Worm (Caenorhabditis elegans) whole organism, mixed stage, embryonic: Measurements from ENCODE around the gene swt-2.

Experiments used
- drap-1 ChIP-seq: fragments of 200-800 bp; sonication (Bioruptor generic); optimal IDR thresholded peaks from 3 replicates; lab custom pipeline; 2018; ENCODE audit warnings: mild to moderate bottlenecking, missing genetic modification characterization, missing compliant biosample characterization
- elt-1 ChIP-seq: sonication (generic microtip); optimal IDR thresholded peaks from 2 replicates; lab custom pipeline; 2017; ENCODE audit warnings: missing genetic modification characterization, mild to moderate bottlenecking, missing compliant biosample characterization, antibody characterized with exemption, moderate library complexity, borderline replicate concordance; ENCODE audit not compliant: insufficient read depth
- elt-3 ChIP-seq: fragments of 150-350 bp; optimal IDR thresholded peaks from 2 replicates; lab custom pipeline; 2014; ENCODE audit warnings: missing biosample characterization, missing genetic modification characterization
- mab-5 ChIP-seq: fragments of 150-350 bp; optimal IDR thresholded peaks from 2 replicates; lab custom pipeline; 2014; ENCODE audit warnings: missing biosample characterization, missing genetic modification characterization
- pha-4 ChIP-seq: fragments of 150-350 bp; optimal IDR thresholded peaks from 2 replicates; lab custom pipeline; 2018; ENCODE audit warnings: missing biosample characterization, missing genetic modification reagents, missing genetic modification characterization
- tbx-8 ChIP-seq: fragments of 200-800 bp; sonication (Bioruptor generic); optimal IDR thresholded peaks from 2 replicates; lab custom pipeline; 2018; ENCODE audit warnings: mild to moderate bottlenecking, missing genetic modification characterization, moderate library complexity, missing compliant biosample characterization

DNA sequence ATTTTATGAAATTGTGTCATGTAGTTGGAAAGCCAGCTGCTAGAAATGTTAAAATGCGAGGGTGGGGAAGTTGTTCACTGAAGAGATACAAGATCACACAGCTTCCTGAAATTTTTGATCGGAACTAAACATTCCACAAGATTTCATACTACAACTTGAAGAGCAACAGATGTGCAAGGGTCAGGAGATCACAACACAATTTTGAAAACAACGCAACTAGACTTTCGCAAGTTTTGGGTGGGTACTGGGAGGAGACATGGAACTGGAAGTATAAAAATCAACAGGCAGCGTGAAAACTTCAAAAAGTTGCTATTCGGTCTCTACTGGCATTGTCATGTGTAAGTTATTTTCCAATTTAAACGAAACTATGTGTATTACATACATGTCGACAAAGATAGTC lies 21.9 kb downstream of the swt-2 start, which contains the start of gene F19F10.3:
- no peak for TF ChIP-seq mab-5 (tag; lab: Kevin White, UChicago)
- TF ChIP-seq elt-1 (tag; lab: Kevin White, UChicago): no peak
- no peak for TF ChIP-seq drap-1 (GFP tag; lab: Kevin White, UChicago)
- TF ChIP-seq pha-4 (tag; lab: Kevin White, UChicago): no peak
- no peak for TF ChIP-seq elt-3 (tag; lab: Kevin White, UChicago)
- TF ChIP-seq tbx-8 (GFP tag; lab: Kevin White, UChicago): no peak
